Worm (Caenorhabditis elegans) whole organism, young adult: ENCODE data around the gene fzr-1.
A peak's percentile ranks its signal among the peaks of the same experiment; 100 is the strongest.

Experiments used
- B0261.1 ChIP-seq: sonication (generic microtip); optimal IDR thresholded peaks from 2 replicates; lab custom pipeline; 2016; ENCODE audit warnings: mild to moderate bottlenecking, missing genetic modification characterization, moderate library complexity, missing compliant biosample characterization
- D2030.7 ChIP-seq: fragments of 200-800 bp; sonication (Bioruptor generic); IDR thresholded peaks from 2 replicates; pipeline ENCODE4 v1.3.6; 2022; ENCODE audit warnings: missing genetic modification reagents, missing genetic modification characterization, missing compliant biosample characterization
- F22D6.2 ChIP-seq: sonication (generic microtip); optimal IDR thresholded peaks from 2 replicates; lab custom pipeline; 2016; ENCODE audit warnings: mild to moderate bottlenecking, missing genetic modification characterization, missing compliant biosample characterization
- F49E8.2 ChIP-seq: sonication (generic microtip); optimal IDR thresholded peaks from 3 replicates; lab custom pipeline; 2017; ENCODE audit warnings: missing genetic modification characterization, mild to moderate bottlenecking, missing compliant biosample characterization, antibody characterized with exemption, moderate library complexity; ENCODE audit not compliant: insufficient read depth
- F52B5.7 ChIP-seq: sonication (generic microtip); optimal IDR thresholded peaks from 2 replicates; lab custom pipeline; 2016; ENCODE audit warnings: mild to moderate bottlenecking, missing genetic modification characterization, missing compliant biosample characterization
- F57A8.1 ChIP-seq: fragments of 200-800 bp; sonication (Bioruptor generic); optimal IDR thresholded peaks from 2 replicates; lab custom pipeline; 2018; ENCODE audit warnings: mild to moderate bottlenecking, missing genetic modification characterization, moderate library complexity, missing compliant biosample characterization
- F57C9.4 ChIP-seq: sonication (generic microtip); optimal IDR thresholded peaks from 2 replicates; lab custom pipeline; 2017; ENCODE audit warnings: mild to moderate bottlenecking, missing genetic modification characterization, missing compliant biosample characterization
- K11D2.4 ChIP-seq: fragments of 200-800 bp; sonication (Bioruptor generic); IDR thresholded peaks from 2 replicates; pipeline ENCODE4 v1.3.6; 2022; ENCODE audit warnings: missing genetic modification reagents, missing genetic modification characterization, missing compliant biosample characterization
- T07F8.4 ChIP-seq: sonication (generic microtip); optimal IDR thresholded peaks from 2 replicates; lab custom pipeline; 2016; ENCODE audit warnings: mild to moderate bottlenecking, missing genetic modification characterization, moderate library complexity, missing compliant biosample characterization
- Y53F4B.3 ChIP-seq: fragments of 200-800 bp; sonication (Bioruptor generic); IDR thresholded peaks from 2 replicates; pipeline ENCODE4 v1.3.6; 2022; ENCODE audit warnings: missing genetic modification reagents, missing genetic modification characterization, missing compliant biosample characterization
- Y67H2A.10 ChIP-seq: fragments of 200-800 bp; sonication (Bioruptor generic); conservative IDR thresholded peaks from 2 replicates; pipeline ENCODE4 v1.3.6; 2022; ENCODE audit warnings: missing genetic modification reagents, missing genetic modification characterization, missing compliant biosample characterization
- ZK185.1 ChIP-seq: sonication (generic microtip); optimal IDR thresholded peaks from 2 replicates; lab custom pipeline; 2016; ENCODE audit warnings: mild to moderate bottlenecking, missing genetic modification characterization, missing compliant biosample characterization; ENCODE audit not compliant: poor library complexity, severe bottlenecking
- akir-1 ChIP-seq: fragments of 200-800 bp; sonication (Bioruptor generic); optimal IDR thresholded peaks from 2 replicates; lab custom pipeline; 2018; ENCODE audit warnings: mild to moderate bottlenecking, missing genetic modification characterization, moderate library complexity, missing compliant biosample characterization
- atf-7 ChIP-seq: sonication (generic microtip); optimal IDR thresholded peaks from 2 replicates; lab custom pipeline; 2017; ENCODE audit warnings: mild to moderate bottlenecking, missing genetic modification characterization, missing compliant biosample characterization
- athp-1 ChIP-seq: sonication (generic microtip); optimal IDR thresholded peaks from 2 replicates; lab custom pipeline; 2017; ENCODE audit warnings: mild to moderate bottlenecking, missing genetic modification characterization, missing compliant biosample characterization
- attf-6 ChIP-seq: fragments of 200-800 bp; sonication (Bioruptor generic); IDR thresholded peaks from 2 replicates; pipeline ENCODE4 v1.3.6; 2022; ENCODE audit warnings: missing genetic modification reagents, missing genetic modification characterization, missing compliant biosample characterization
- ccch-3 ChIP-seq: fragments of 200-800 bp; sonication (Bioruptor generic); optimal IDR thresholded peaks from 2 replicates; lab custom pipeline; 2018; ENCODE audit warnings: mild to moderate bottlenecking, missing genetic modification characterization, missing compliant biosample characterization
- cebp-1 ChIP-seq, 2 experiments: fragments of 200-800 bp in 1 of 2; sonication (Bioruptor generic) in 1 of 2; sonication (generic microtip) in 1 of 2; IDR thresholded peaks in 1 of 2; optimal IDR thresholded peaks in 1 of 2; 2 replicates each; pipeline versions ENCODE4 v1.3.6 to Lab custom; 2017 to 2022; ENCODE audit warnings: missing compliant biosample characterization in 2 of 2, missing genetic modification characterization in 2 of 2, mild to moderate bottlenecking in 1 of 2, missing genetic modification reagents in 1 of 2, moderate library complexity in 1 of 2
- ceh-27 ChIP-seq: fragments of 200-800 bp; sonication (Bioruptor generic); optimal IDR thresholded peaks from 2 replicates; lab custom pipeline; 2018; ENCODE audit warnings: mild to moderate bottlenecking, missing genetic modification characterization, moderate library complexity, missing compliant biosample characterization
- dpff-1 ChIP-seq: sonication (generic microtip); optimal IDR thresholded peaks from 2 replicates; lab custom pipeline; 2017; ENCODE audit warnings: mild to moderate bottlenecking, missing genetic modification characterization, missing compliant biosample characterization
- efl-1 ChIP-seq: fragments of 150-350 bp; optimal IDR thresholded peaks from 2 replicates; lab custom pipeline; 2014; ENCODE audit warnings: missing biosample characterization, missing genetic modification reagents, missing genetic modification characterization
- egl-44 ChIP-seq: fragments of 200-800 bp; sonication (Bioruptor generic); IDR thresholded peaks from 2 replicates; pipeline ENCODE4 v1.3.6; 2022; ENCODE audit warnings: missing genetic modification reagents, missing genetic modification characterization, missing compliant biosample characterization
- ets-4 ChIP-seq: fragments of 200-800 bp; sonication (Bioruptor generic); optimal IDR thresholded peaks from 2 replicates; lab custom pipeline; 2018; ENCODE audit warnings: mild to moderate bottlenecking, missing genetic modification characterization, missing compliant biosample characterization
- hlh-26 ChIP-seq: fragments of 200-800 bp; sonication (Bioruptor generic); conservative IDR thresholded peaks from 2 replicates; pipeline ENCODE4 v1.3.6; 2022; ENCODE audit warnings: missing genetic modification reagents, missing genetic modification characterization, missing compliant biosample characterization
- hmg-1.2 ChIP-seq: fragments of 200-800 bp; sonication (Bioruptor generic); IDR thresholded peaks from 2 replicates; pipeline ENCODE4 v1.3.6; 2022; ENCODE audit warnings: missing genetic modification reagents, missing genetic modification characterization, missing compliant biosample characterization
- hmg-20 ChIP-seq: fragments of 200-800 bp; sonication (Bioruptor generic); IDR thresholded peaks from 2 replicates; pipeline ENCODE4 v1.3.6; 2022; ENCODE audit warnings: missing genetic modification reagents, missing genetic modification characterization, missing compliant biosample characterization
- lin-54 ChIP-seq: fragments of 200-800 bp; sonication (Bioruptor generic); optimal IDR thresholded peaks from 2 replicates; lab custom pipeline; 2018; ENCODE audit warnings: mild to moderate bottlenecking, missing genetic modification characterization, missing compliant biosample characterization
- lir-1 ChIP-seq: fragments of 200-800 bp; sonication (Bioruptor generic); conservative IDR thresholded peaks from 2 replicates; pipeline ENCODE4 v1.3.6; 2022; ENCODE audit warnings: missing genetic modification reagents, missing genetic modification characterization, missing compliant biosample characterization
- madf-6 ChIP-seq: fragments of 200-800 bp; sonication (Bioruptor generic); IDR thresholded peaks from 2 replicates; pipeline ENCODE4 v1.3.6; 2022; ENCODE audit warnings: missing genetic modification reagents, missing genetic modification characterization, missing compliant biosample characterization
- madf-8 ChIP-seq: fragments of 200-800 bp; sonication (Bioruptor generic); conservative IDR thresholded peaks from 2 replicates; pipeline ENCODE4 v1.3.6; 2022; ENCODE audit warnings: missing genetic modification reagents, missing genetic modification characterization, missing compliant biosample characterization
- mes-4 ChIP-seq: sonication (generic microtip); optimal IDR thresholded peaks from 2 replicates; lab custom pipeline; 2016; ENCODE audit warnings: missing genotype, missing genetic modification characterization, missing compliant biosample characterization
- mxl-1 ChIP-seq: sonication (generic microtip); optimal IDR thresholded peaks from 2 replicates; lab custom pipeline; 2016; ENCODE audit warnings: missing genetic modification characterization, missing compliant biosample characterization
- nfya-2 ChIP-seq: fragments of 200-800 bp; sonication (Bioruptor generic); IDR thresholded peaks from 2 replicates; pipeline ENCODE4 v1.3.6; 2022; ENCODE audit warnings: missing genetic modification reagents, missing genetic modification characterization, missing compliant biosample characterization
- nfyb-1 ChIP-seq: fragments of 200-800 bp; sonication (Bioruptor generic); IDR thresholded peaks from 2 replicates; pipeline ENCODE4 v1.3.6; 2022; ENCODE audit warnings: missing genetic modification reagents, missing genetic modification characterization, missing compliant biosample characterization
- nhr-179 ChIP-seq: sonication (generic microtip); optimal IDR thresholded peaks from 2 replicates; lab custom pipeline; 2016; ENCODE audit warnings: mild to moderate bottlenecking, missing genetic modification characterization, missing compliant biosample characterization
- pbrm-1 ChIP-seq: fragments of 200-800 bp; sonication (Bioruptor generic); IDR thresholded peaks from 2 replicates; pipeline ENCODE4 v1.3.6; 2022; ENCODE audit warnings: missing genetic modification reagents, missing genetic modification characterization, missing compliant biosample characterization
- pha-4 ChIP-seq: fragments of 150-350 bp; sonication (generic microtip); optimal IDR thresholded peaks from 2 replicates; lab custom pipeline; 2014; ENCODE audit warnings: missing biosample characterization, missing genetic modification reagents, missing genetic modification characterization
- rcor-1 ChIP-seq: fragments of 200-800 bp; sonication (Bioruptor generic); IDR thresholded peaks from 2 replicates; pipeline ENCODE4 v1.3.6; 2022; ENCODE audit warnings: missing genetic modification reagents, missing genetic modification characterization, missing compliant biosample characterization
- sdz-38 ChIP-seq: sonication (generic microtip); optimal IDR thresholded peaks from 2 replicates; lab custom pipeline; 2016; ENCODE audit warnings: missing genotype, missing genetic modification characterization, missing compliant biosample characterization
- snpc-1.1 ChIP-seq: sonication (generic microtip); optimal IDR thresholded peaks from 2 replicates; lab custom pipeline; 2017; ENCODE audit warnings: missing genetic modification characterization, mild to moderate bottlenecking, missing compliant biosample characterization, antibody characterized with exemption, moderate library complexity, missing genotype, missing genetic modification reagents; ENCODE audit not compliant: insufficient read depth
- somi-1 ChIP-seq: fragments of 200-800 bp; sonication (Bioruptor generic); optimal IDR thresholded peaks from 2 replicates; lab custom pipeline; 2018; ENCODE audit warnings: mild to moderate bottlenecking, missing genetic modification characterization, missing compliant biosample characterization
- tbp1 ChIP-seq: fragments of 200-800 bp; sonication (Bioruptor generic); optimal IDR thresholded peaks from 2 replicates; lab custom pipeline; 2018; ENCODE audit warnings: mild to moderate bottlenecking, missing genetic modification characterization, missing compliant biosample characterization
- tlf-1 ChIP-seq: fragments of 200-800 bp; sonication (Bioruptor generic); optimal IDR thresholded peaks from 2 replicates; lab custom pipeline; 2018; ENCODE audit warnings: mild to moderate bottlenecking, missing genetic modification characterization, missing compliant biosample characterization
- zim-3 ChIP-seq: sonication (generic microtip); optimal IDR thresholded peaks from 2 replicates; lab custom pipeline; 2017; ENCODE audit warnings: mild to moderate bottlenecking, missing genetic modification characterization, moderate library complexity, missing compliant biosample characterization
- ztf-22 ChIP-seq: fragments of 200-800 bp; sonication (Bioruptor generic); optimal IDR thresholded peaks from 2 replicates; lab custom pipeline; 2018; ENCODE audit warnings: mild to moderate bottlenecking, missing genetic modification characterization, moderate library complexity, missing compliant biosample characterization
- ztf-26 ChIP-seq: sonication (generic microtip); optimal IDR thresholded peaks from 2 replicates; lab custom pipeline; 2017; ENCODE audit warnings: missing genetic modification characterization, missing compliant biosample characterization
- ztf-28 ChIP-seq: fragments of 200-800 bp; sonication (Bioruptor generic); IDR thresholded peaks from 2 replicates; pipeline ENCODE4 v1.3.6; 2022; ENCODE audit warnings: missing genetic modification reagents, missing genetic modification characterization, missing compliant biosample characterization
- ztf-3 ChIP-seq: fragments of 200-800 bp; sonication (Bioruptor generic); optimal IDR thresholded peaks from 2 replicates; lab custom pipeline; 2018; ENCODE audit warnings: mild to moderate bottlenecking, missing genetic modification characterization, missing compliant biosample characterization

fzr-1 gene

DNA sequence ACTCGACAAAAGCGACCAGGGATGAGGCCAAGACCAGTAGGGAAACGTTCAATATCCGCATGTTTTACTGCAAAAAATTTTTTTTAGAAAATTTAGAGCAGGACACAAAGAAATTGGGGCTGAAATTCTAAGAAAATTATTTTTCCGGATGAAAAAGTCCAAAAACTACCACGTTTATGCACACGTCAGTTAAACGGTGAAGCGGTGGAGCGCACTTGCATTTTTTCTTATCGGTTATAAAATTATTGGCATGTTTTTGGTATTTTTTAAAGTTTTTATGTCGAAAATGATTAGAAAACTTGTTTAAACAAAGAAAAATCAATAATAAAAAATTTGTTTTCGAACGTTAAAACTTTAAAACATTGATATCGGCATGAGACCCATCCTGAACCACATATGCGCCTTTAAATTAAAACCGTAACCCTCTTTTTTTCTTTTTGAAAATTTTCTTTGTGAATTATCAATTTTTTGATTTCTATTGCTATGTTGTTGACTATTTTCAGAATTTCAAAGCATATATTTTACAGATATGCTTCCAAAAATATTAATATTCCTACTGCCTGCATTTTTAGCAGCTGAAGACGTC is 20.1 kb downstream of the fzr-1 start, which contains the start of the genes dnj-20 and ZK1307.8:
Gene dnj-20, minus strand, starts transcription at position 67 of the 586 bp plus-strand sequence.
Gene ZK1307.8, plus strand, starts transcription at position 504 of the 586 bp plus-strand sequence.
- no peak for TF ChIP-seq ceh-27 (GFP tag; lab: Kevin White, UChicago)
- no peak for TF ChIP-seq ccch-3 (GFP tag; lab: Kevin White, UChicago)
- no peak for TF ChIP-seq mxl-1 (tag; lab: Kevin White, UChicago)
- TF ChIP-seq efl-1: no peak
- TF ChIP-seq dpff-1: no peak
- TF ChIP-seq sdz-38 (tag; lab: Kevin White, UChicago): no peak
- no peak for TF ChIP-seq ztf-28 (GFP tag; lab: Robert Waterston, UW)
- TF ChIP-seq egl-44 (GFP tag; lab: Robert Waterston, UW): no peak
- TF ChIP-seq D2030.7 (GFP tag; lab: Robert Waterston, UW): peak; percentile 45; the same call in 1 of the 2 replicates
- TF ChIP-seq zim-3 (tag; lab: Kevin White, UChicago): no peak
- no peak for TF ChIP-seq ztf-22
- no peak for TF ChIP-seq lir-1 (GFP tag; lab: Robert Waterston, UW)
- TF ChIP-seq madf-8 (GFP tag; lab: Robert Waterston, UW): 0 out of 2 replicates have a peak, but pooled peaks have one; percentile 12
- TF ChIP-seq athp-1 (tag; lab: Kevin White, UChicago): no peak
- no peak for TF ChIP-seq ZK185.1 (tag; lab: Kevin White, UChicago)
- no peak for TF ChIP-seq F57A8.1
- TF ChIP-seq T07F8.4 (tag; lab: Kevin White, UChicago): no peak
- no peak for TF ChIP-seq tbp1 (GFP tag; lab: Kevin White, UChicago)
- no peak for TF ChIP-seq pbrm-1 (GFP tag; lab: Robert Waterston, UW)
- TF ChIP-seq cebp-1 (GFP tag; IDR thresholded peaks at IDR 0.05; lab: Robert Waterston, UW): no peak
- TF ChIP-seq cebp-1 (tag; optimal IDR thresholded peaks at IDR 0.05; lab: Kevin White, UChicago): no peak
- TF ChIP-seq Y67H2A.10: no peak
- no peak for TF ChIP-seq hlh-26 (GFP tag; lab: Robert Waterston, UW)
- no peak for TF ChIP-seq Y53F4B.3 (GFP tag; lab: Robert Waterston, UW)
- no peak for TF ChIP-seq F57C9.4 (tag; lab: Kevin White, UChicago)
- peak; percentile 83 for TF ChIP-seq madf-6
- no peak for TF ChIP-seq hmg-20
- no peak for TF ChIP-seq nhr-179
- TF ChIP-seq tlf-1 (GFP tag; lab: Kevin White, UChicago): no peak
- no peak for TF ChIP-seq F49E8.2 (tag; lab: Kevin White, UChicago)
- no peak for TF ChIP-seq somi-1
- no peak for TF ChIP-seq ztf-3 (GFP tag; lab: Kevin White, UChicago)
- no peak for TF ChIP-seq atf-7 (tag; lab: Kevin White, UChicago)
- no peak for TF ChIP-seq nfyb-1 (GFP tag; lab: Robert Waterston, UW)
- no peak for TF ChIP-seq snpc-1.1 (tag; lab: Kevin White, UChicago)
- TF ChIP-seq ztf-26 (tag; lab: Kevin White, UChicago): no peak
- TF ChIP-seq pha-4 (tag; lab: Kevin White, UChicago): no peak
- no peak for TF ChIP-seq akir-1 (GFP tag; lab: Kevin White, UChicago)
- TF ChIP-seq nfya-2 (GFP tag; lab: Robert Waterston, UW): no peak
- no peak for TF ChIP-seq B0261.1 (tag; lab: Kevin White, UChicago)
- no peak for TF ChIP-seq F52B5.7 (tag; lab: Kevin White, UChicago)
- TF ChIP-seq rcor-1 (GFP tag; lab: Robert Waterston, UW): no peak
- TF ChIP-seq lin-54 (GFP tag; lab: Kevin White, UChicago): no peak
- no peak for TF ChIP-seq F22D6.2
- TF ChIP-seq mes-4 (tag; lab: Kevin White, UChicago): no peak
- TF ChIP-seq hmg-1.2 (GFP tag; lab: Robert Waterston, UW): 0 out of 2 replicates have a peak, but pooled peaks have one; percentile 5
- no peak for TF ChIP-seq K11D2.4 (GFP tag; lab: Robert Waterston, UW)
- no peak for TF ChIP-seq attf-6 (GFP tag; lab: Robert Waterston, UW)
- TF ChIP-seq ets-4 (GFP tag; lab: Kevin White, UChicago): no peak
